Worm (Caenorhabditis elegans) whole organism, midembryonic: Measurements from ENCODE around the gene C25H3.3.

Source experiments
- T22C8.4 ChIP-seq: fragments of 200-800 bp; sonication (Bioruptor generic); IDR thresholded peaks from 2 replicates; pipeline ENCODE4 v1.3.6; 2022; ENCODE audit warnings: missing genetic modification characterization, missing compliant biosample characterization
- cog-1 ChIP-seq: sonication (generic microtip); optimal IDR thresholded peaks from 2 replicates; lab custom pipeline; 2016; ENCODE audit warnings: missing genetic modification characterization, missing compliant biosample characterization
- flt-1 ChIP-seq: fragments of 200-800 bp; sonication (Bioruptor generic); IDR thresholded peaks from 2 replicates; pipeline ENCODE4 v1.3.6; 2022; ENCODE audit warnings: missing genetic modification characterization, missing compliant biosample characterization
- klf-2 ChIP-seq: fragments of 200-800 bp; sonication (Bioruptor generic); conservative IDR thresholded peaks from 2 replicates; pipeline ENCODE4 v1.3.6; 2022; ENCODE audit warnings: missing genetic modification reagents, missing genetic modification characterization, missing compliant biosample characterization
- med-1 ChIP-seq: sonication (generic microtip); optimal IDR thresholded peaks from 2 replicates; lab custom pipeline; 2017; ENCODE audit warnings: missing genetic modification characterization, mild to moderate bottlenecking, missing compliant biosample characterization, antibody characterized with exemption, missing genetic modification reagents; ENCODE audit not compliant: insufficient read depth
- ref-1 ChIP-seq: fragments of 200-800 bp; sonication (Bioruptor generic); conservative IDR thresholded peaks from 2 replicates; pipeline ENCODE4 v1.3.6; 2022; ENCODE audit warnings: missing genetic modification reagents, missing genetic modification characterization, missing compliant biosample characterization
- tab-1 ChIP-seq: fragments of 200-800 bp; sonication (Bioruptor generic); IDR thresholded peaks from 2 replicates; pipeline ENCODE4 v1.3.6; 2022; ENCODE audit warnings: missing genetic modification characterization, missing compliant biosample characterization
- ztf-23 ChIP-seq: fragments of 200-800 bp; sonication (Bioruptor generic); IDR thresholded peaks from 2 replicates; pipeline ENCODE4 v1.3.6; 2022; ENCODE audit warnings: missing genetic modification reagents, missing genetic modification characterization, missing compliant biosample characterization
- ztf-29 ChIP-seq: fragments of 200-800 bp; sonication (Bioruptor generic); IDR thresholded peaks from 2 replicates; pipeline ENCODE4 v1.3.6; 2022; ENCODE audit warnings: missing genetic modification reagents, missing genetic modification characterization, missing compliant biosample characterization

C25H3.3 gene

DNA sequence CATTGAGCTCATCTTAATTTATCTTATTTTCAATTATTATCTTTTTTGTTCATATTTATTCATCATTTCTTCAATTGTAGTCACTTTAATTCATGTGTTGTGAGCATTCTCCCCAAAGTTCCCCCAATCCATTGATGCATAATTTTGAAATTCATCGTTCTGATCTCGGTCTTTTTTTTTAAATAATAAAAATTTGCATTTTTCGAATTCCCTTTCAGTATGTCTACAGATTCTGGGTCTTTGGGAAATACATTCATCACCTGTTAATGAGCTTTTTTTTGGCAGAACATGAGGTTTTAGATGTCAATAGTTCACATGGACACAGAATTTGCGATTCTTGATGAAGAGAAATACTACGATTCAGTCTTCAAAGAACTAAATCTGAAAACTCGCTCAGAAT lies 25.9 kb downstream of the C25H3.3 start, which contains the start of gene damt-1:
TSS of gene damt-1 (plus strand) at position 301 of the 400 bp plus-strand sequence.
- TF ChIP-seq ztf-29, result no peak
- no peak for TF ChIP-seq tab-1 (GFP tag; lab: Robert Waterston, UW)

DNA sequence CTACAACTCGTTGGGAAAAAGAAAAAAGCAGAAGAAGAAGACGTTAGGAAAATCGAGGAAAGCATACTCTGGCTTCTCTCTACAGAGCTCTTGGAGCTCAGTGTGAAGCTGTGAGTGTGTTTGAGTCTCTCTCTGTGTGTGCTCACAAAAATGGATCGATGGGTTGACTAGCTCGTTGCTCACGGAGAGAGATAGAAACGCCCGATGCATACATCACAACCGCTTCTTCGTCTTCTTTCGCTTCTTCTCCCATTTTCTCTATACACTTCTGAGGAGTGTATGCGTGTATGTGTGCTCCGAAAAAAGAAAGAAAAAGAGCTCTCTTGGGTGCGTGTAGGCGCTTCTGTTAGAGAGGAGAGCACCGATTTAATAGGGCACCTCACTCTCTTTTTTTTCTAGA lies 31.1 kb downstream of the C25H3.3 start:
- no peak for TF ChIP-seq ref-1 (GFP tag; lab: Robert Waterston, UW)
- TF ChIP-seq med-1 (GFP tag; lab: Kevin White, UChicago), result no peak
- no peak for TF ChIP-seq cog-1 (tag; lab: Kevin White, UChicago)
- no peak for TF ChIP-seq flt-1 (GFP tag; lab: Robert Waterston, UW)
- no peak for TF ChIP-seq ztf-23 (GFP tag; lab: Robert Waterston, UW)
- TF ChIP-seq klf-2 (GFP tag; lab: Robert Waterston, UW), result no peak
- TF ChIP-seq tab-1 (GFP tag; lab: Robert Waterston, UW), result no peak
- no peak for TF ChIP-seq ztf-29
- TF ChIP-seq T22C8.4 (GFP tag; lab: Robert Waterston, UW), result no peak

DNA sequence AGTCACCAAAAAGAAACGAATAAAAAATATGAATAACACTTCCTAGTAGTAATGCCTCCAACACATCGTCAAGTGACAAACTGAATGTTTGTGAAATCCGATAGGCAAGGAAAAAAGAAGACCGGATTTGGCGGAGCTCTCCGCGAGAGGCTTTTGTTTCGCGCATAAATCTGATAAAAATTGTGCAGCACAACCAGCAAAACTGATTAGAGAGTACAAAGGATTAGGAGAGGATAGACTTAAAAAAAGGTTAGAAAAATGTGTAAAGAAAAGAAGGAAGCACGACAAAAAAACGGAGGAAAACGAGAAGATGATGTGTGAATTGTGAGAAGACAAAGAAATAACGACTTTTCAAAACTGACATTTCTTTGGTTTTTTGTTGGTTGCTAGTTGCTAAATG lies 33.7 kb downstream of the C25H3.3 start, which contains the start of gene rab-3:
TSS of gene rab-3 (minus strand) at position 147 of the 400 bp plus-strand sequence.
- TF ChIP-seq med-1 (GFP tag; lab: Kevin White, UChicago) (no peak), tab-1 (GFP tag; lab: Robert Waterston, UW) (no peak), T22C8.4 (GFP tag; lab: Robert Waterston, UW) (no peak), klf-2 (GFP tag; lab: Robert Waterston, UW) (no peak), cog-1 (tag; lab: Kevin White, UChicago) (no peak), flt-1 (GFP tag; lab: Robert Waterston, UW) (no peak), ztf-23 (GFP tag; lab: Robert Waterston, UW) (no peak), ref-1 (GFP tag; lab: Robert Waterston, UW) (no peak), ztf-29 (no peak)

DNA sequence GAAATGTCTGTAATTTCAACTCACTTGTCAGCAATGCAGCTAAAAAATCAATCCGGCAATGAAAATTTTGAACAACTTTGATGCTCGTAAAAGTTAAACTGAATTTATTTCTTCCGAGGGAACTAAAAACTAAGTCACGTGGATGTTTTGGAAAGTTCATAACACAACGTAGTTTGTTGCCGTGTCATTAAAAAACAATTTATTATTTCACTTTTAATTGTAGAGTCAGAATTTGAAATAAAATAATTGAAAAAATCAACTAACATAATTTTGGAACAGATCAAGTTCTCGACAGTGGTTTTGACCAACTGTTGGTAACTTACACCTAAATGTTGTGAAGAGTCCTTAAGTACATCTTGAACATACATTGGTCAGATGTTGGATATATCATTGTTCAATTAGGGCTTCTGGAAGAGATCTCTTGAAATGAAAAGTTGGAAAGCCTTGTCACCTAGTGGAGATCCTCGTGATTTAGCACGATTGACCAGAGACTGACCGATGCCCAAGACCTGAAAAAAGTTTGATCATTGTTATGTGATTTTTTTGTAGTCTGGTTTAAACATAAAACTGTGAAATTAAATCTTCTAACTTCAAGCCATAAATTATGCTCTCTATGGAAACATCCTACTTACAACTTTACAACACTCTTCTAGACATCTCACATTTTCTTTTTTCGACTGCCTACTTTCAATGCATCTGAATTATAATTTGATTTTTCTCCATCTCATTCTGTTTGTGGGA lies 36.5 kb downstream of the C25H3.3 start, which contains the start of the genes C18A3.7 and C18A3.11:
TSS of gene C18A3.7 (minus strand) at position 101 of the 741 bp plus-strand sequence.
TSS of gene C18A3.11 (plus strand) at position 691 of the 741 bp plus-strand sequence.
- no peak for TF ChIP-seq ztf-23 (GFP tag; lab: Robert Waterston, UW)
- no peak for TF ChIP-seq ztf-29
- TF ChIP-seq med-1 (GFP tag; lab: Kevin White, UChicago), result no peak
- no peak for TF ChIP-seq T22C8.4 (GFP tag; lab: Robert Waterston, UW)
- no peak for TF ChIP-seq cog-1 (tag; lab: Kevin White, UChicago)
- no peak for TF ChIP-seq ref-1 (GFP tag; lab: Robert Waterston, UW)
- no peak for TF ChIP-seq tab-1 (GFP tag; lab: Robert Waterston, UW)
- no peak for TF ChIP-seq klf-2 (GFP tag; lab: Robert Waterston, UW)
- TF ChIP-seq flt-1 (GFP tag; lab: Robert Waterston, UW), result no peak

DNA sequence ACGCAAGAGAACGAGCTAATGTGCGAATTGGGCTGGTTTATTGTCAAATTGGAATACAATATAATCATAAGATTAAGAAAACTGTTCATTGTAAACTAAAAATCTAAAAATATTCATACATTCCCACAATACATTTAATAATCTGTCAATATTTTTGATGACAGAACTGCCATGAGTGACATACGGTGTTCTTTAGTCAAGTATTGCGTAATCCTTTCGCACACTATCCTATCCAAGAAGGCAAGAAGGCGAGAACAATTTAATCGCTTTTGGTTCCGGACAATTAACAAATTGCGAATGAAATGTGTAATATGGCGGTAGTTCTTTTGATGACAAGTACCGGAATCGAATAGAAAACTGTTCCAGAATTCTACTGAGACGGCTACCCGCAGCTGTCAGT lies 40.9 kb downstream of the C25H3.3 start:
- no peak for TF ChIP-seq ref-1 (GFP tag; lab: Robert Waterston, UW)
- TF ChIP-seq cog-1 (tag; lab: Kevin White, UChicago), result no peak
- no peak for TF ChIP-seq med-1 (GFP tag; lab: Kevin White, UChicago)
- TF ChIP-seq tab-1 (GFP tag; lab: Robert Waterston, UW), result no peak
- no peak for TF ChIP-seq flt-1 (GFP tag; lab: Robert Waterston, UW)

DNA sequence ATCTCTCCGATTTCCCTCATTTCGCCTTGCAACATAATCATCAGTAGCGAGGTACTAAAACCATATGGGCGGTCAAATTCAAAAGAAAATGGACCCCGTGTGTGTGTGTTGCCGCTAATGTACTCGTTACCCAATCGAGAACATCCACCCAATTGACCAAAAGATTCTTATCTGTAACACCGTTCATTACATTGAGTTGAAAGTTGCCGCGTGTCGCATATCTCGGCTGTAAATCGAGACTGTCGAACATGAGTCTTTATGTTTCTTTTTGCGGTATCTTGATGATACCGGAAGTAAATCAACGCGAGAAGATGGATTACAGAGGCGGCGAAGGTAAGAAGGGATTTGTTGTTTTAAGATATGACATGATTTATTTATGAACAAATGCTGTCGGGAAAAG lies 41.8 kb downstream of the C25H3.3 start:
- TF ChIP-seq tab-1 (GFP tag; lab: Robert Waterston, UW) (no peak), T22C8.4 (GFP tag; lab: Robert Waterston, UW) (no peak), flt-1 (GFP tag; lab: Robert Waterston, UW) (no peak), cog-1 (tag; lab: Kevin White, UChicago) (no peak), med-1 (GFP tag; lab: Kevin White, UChicago) (no peak), ztf-23 (GFP tag; lab: Robert Waterston, UW) (no peak), klf-2 (GFP tag; lab: Robert Waterston, UW) (no peak), ref-1 (GFP tag; lab: Robert Waterston, UW) (no peak), ztf-29 (no peak)

DNA sequence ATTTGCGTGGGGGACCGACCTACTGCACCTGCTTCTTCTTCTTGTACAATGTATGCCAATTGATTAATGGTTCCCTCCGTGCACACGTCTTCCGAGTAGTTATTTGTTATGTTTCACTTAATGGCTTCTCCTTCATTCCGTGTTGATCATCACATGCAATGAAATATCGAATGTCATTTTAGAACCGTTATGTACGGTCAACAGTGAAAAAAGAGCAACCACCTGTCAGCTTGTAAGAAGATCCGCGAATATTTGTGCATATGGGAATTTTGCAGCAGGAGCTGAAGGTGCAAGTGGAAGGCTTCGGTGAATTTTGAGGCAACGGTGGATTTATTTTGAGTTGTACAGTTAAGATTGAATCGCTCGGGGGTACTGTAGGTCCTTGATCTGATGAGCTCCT lies 42.6 kb downstream of the C25H3.3 start:
- TF ChIP-seq med-1 (GFP tag; lab: Kevin White, UChicago), result no peak
- no peak for TF ChIP-seq cog-1 (tag; lab: Kevin White, UChicago)

DNA sequence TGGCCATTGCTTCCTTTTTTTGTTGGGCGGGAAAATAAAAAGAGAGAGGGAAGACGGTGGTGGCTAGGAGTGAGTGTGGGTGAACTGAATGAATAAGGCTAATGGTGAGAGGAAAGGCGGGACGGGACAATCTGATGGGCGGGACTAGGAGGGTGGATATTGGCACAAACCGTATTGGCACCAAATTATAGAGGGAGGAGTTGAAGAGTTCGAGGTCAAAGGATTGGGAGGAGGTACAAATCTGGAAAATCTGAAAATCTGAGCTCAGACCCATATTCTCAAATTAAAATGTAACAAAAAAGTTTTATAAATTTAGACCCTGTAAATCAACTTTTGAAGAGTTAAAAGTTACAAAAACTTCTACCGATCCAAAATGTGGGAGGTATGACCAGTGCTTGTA lies 44.8 kb downstream of the C25H3.3 start, which contains the start of gene hlh-14:
TSS of gene hlh-14 (minus strand) at position 101 of the 400 bp plus-strand sequence.
- TF ChIP-seq med-1 (GFP tag; lab: Kevin White, UChicago) (no peak), flt-1 (GFP tag; lab: Robert Waterston, UW) (no peak), klf-2 (GFP tag; lab: Robert Waterston, UW) (no peak), tab-1 (GFP tag; lab: Robert Waterston, UW) (no peak), cog-1 (tag; lab: Kevin White, UChicago) (no peak), ref-1 (GFP tag; lab: Robert Waterston, UW) (no peak), ztf-23 (GFP tag; lab: Robert Waterston, UW) (no peak), ztf-29 (no peak), T22C8.4 (GFP tag; lab: Robert Waterston, UW) (no peak)

DNA sequence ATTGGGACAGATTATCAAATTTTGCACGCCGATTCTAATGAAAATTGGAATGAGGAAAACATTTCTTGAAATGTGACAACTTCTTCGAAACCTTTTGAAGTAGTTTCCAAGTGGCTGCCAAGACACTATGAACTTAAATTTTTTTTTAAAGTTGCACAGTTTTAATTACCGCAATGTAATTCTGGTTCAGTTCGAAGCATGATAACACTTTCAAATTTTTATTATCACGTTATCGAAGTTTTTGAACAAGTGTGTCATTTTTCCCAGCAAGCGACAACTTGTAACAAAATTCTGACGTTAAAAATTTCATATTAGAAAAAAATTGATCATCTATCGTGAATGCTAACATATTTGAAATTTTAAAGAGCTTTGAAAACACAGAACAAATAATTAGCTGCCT lies 48.8 kb downstream of the C25H3.3 start:
- no peak for TF ChIP-seq ztf-29
- no peak for TF ChIP-seq flt-1 (GFP tag; lab: Robert Waterston, UW)
- no peak for TF ChIP-seq ztf-23 (GFP tag; lab: Robert Waterston, UW)
- no peak for TF ChIP-seq T22C8.4 (GFP tag; lab: Robert Waterston, UW)
- TF ChIP-seq ref-1 (GFP tag; lab: Robert Waterston, UW), result no peak
- no peak for TF ChIP-seq klf-2 (GFP tag; lab: Robert Waterston, UW)
- TF ChIP-seq med-1 (GFP tag; lab: Kevin White, UChicago), result no peak
- no peak for TF ChIP-seq tab-1 (GFP tag; lab: Robert Waterston, UW)
- TF ChIP-seq cog-1 (tag; lab: Kevin White, UChicago), result no peak
